Fruit fly (Drosophila melanogaster) whole organism, prepupa: ENCODE results near the gene CG13894.

ENCODE experiments used
- Blimp-1 ChIP-seq: fragments of 200-800 bp; sonication (Bioruptor generic); optimal IDR thresholded peaks from 3 replicates; lab custom pipeline; 2017; ENCODE audit warnings: missing biosample characterization, missing genetic modification characterization, mild to moderate bottlenecking, moderate library complexity, missing genetic modification reagents
- CG10631 ChIP-seq: fragments of 200-800 bp; sonication (Bioruptor generic); optimal IDR thresholded peaks from 2 replicates; lab custom pipeline; 2016; ENCODE audit warnings: missing biosample characterization, missing genetic modification characterization
- CG11294 ChIP-seq: fragments of 200-800 bp; sonication (Bioruptor generic); IDR thresholded peaks from 2 replicates; pipeline ENCODE4 v1.3.6; 2022; ENCODE audit warnings: missing biosample characterization, missing genetic modification characterization
- CG11762 ChIP-seq: fragments of 200-800 bp; sonication (Bioruptor generic); optimal IDR thresholded peaks from 3 replicates; lab custom pipeline; 2016; ENCODE audit warnings: missing biosample characterization, missing genetic modification characterization; ENCODE audit not compliant: insufficient read depth
- CG11902 ChIP-seq: fragments of 200-800 bp; sonication (Bioruptor generic); optimal IDR thresholded peaks from 3 replicates; lab custom pipeline; 2016; ENCODE audit warnings: missing biosample characterization, missing genetic modification characterization
- CG1621 ChIP-seq: fragments of 200-800 bp; sonication (Bioruptor generic); optimal IDR thresholded peaks from 3 replicates; lab custom pipeline; 2018; ENCODE audit warnings: missing biosample characterization, mild to moderate bottlenecking, missing genetic modification characterization
- CG3032 ChIP-seq: fragments of 200-800 bp; optimal IDR thresholded peaks from 2 replicates; lab custom pipeline; 2019; ENCODE audit warnings: missing biosample characterization, mild to moderate bottlenecking, missing genetic modification characterization, moderate library complexity
- CG31627 ChIP-seq: fragments of 200-800 bp; sonication (Bioruptor generic); optimal IDR thresholded peaks from 3 replicates; lab custom pipeline; 2016; ENCODE audit warnings: missing biosample characterization, missing genetic modification characterization
- CG32006 ChIP-seq: fragments of 200-800 bp; sonication (Bioruptor generic); optimal IDR thresholded peaks from 3 replicates; lab custom pipeline; 2017; ENCODE audit warnings: missing biosample characterization, mild to moderate bottlenecking, missing genetic modification characterization
- CG34406 ChIP-seq: fragments of 200-800 bp; sonication (Bioruptor generic); optimal IDR thresholded peaks from 3 replicates; lab custom pipeline; 2016; ENCODE audit warnings: missing biosample characterization, missing genetic modification characterization
- CG3919 ChIP-seq: fragments of 200-800 bp; sonication (Bioruptor generic); optimal IDR thresholded peaks from 3 replicates; lab custom pipeline; 2016; ENCODE audit warnings: missing biosample characterization, missing genetic modification characterization
- CG4318 ChIP-seq: fragments of 200-800 bp; sonication (Bioruptor generic); optimal IDR thresholded peaks from 3 replicates; lab custom pipeline; 2017; ENCODE audit warnings: missing biosample characterization, mild to moderate bottlenecking, missing genetic modification characterization
- CG6163 ChIP-seq: fragments of 200-800 bp; sonication (Bioruptor generic); IDR thresholded peaks from 3 replicates; pipeline ENCODE4 v1.3.6; 2022; ENCODE audit warnings: missing biosample characterization, missing genetic modification characterization
- CG6276 ChIP-seq: fragments of 200-800 bp; sonication (Bioruptor generic); optimal IDR thresholded peaks from 2 replicates; lab custom pipeline; 2017; ENCODE audit warnings: missing biosample characterization, mild to moderate bottlenecking, missing genetic modification characterization
- CG6792 ChIP-seq: fragments of 200-800 bp; sonication (Bioruptor generic); optimal IDR thresholded peaks from 3 replicates; lab custom pipeline; 2016; ENCODE audit warnings: missing biosample characterization, missing genetic modification characterization
- CG6808 ChIP-seq: fragments of 200-800 bp; sonication (Bioruptor generic); optimal IDR thresholded peaks from 3 replicates; lab custom pipeline; 2017; ENCODE audit warnings: missing biosample characterization, missing genetic modification characterization, mild to moderate bottlenecking, moderate library complexity, missing genetic modification reagents
- CG6854 ChIP-seq: fragments of 200-800 bp; sonication (Bioruptor generic); optimal IDR thresholded peaks from 2 replicates; lab custom pipeline; 2017; ENCODE audit warnings: missing biosample characterization, mild to moderate bottlenecking, missing genetic modification characterization
- CG7368 ChIP-seq: fragments of 200-800 bp; sonication (Bioruptor generic); optimal IDR thresholded peaks from 3 replicates; lab custom pipeline; 2016; ENCODE audit warnings: missing biosample characterization, missing genetic modification characterization
- CG8119 ChIP-seq: fragments of 200-800 bp; sonication (Bioruptor generic); IDR thresholded peaks from 3 replicates; pipeline ENCODE4 v1.3.6; 2022; ENCODE audit warnings: missing biosample characterization, missing genetic modification characterization
- CG8632 ChIP-seq: fragments of 200-800 bp; sonication (Bioruptor generic); optimal IDR thresholded peaks from 3 replicates; lab custom pipeline; 2016; ENCODE audit warnings: missing biosample characterization, missing genetic modification characterization
- CG9139 ChIP-seq: fragments of 200-800 bp; sonication (Bioruptor generic); optimal IDR thresholded peaks from 3 replicates; lab custom pipeline; 2017; ENCODE audit warnings: missing biosample characterization, mild to moderate bottlenecking, missing genetic modification characterization
- Eip75B ChIP-seq: fragments of 200-800 bp; sonication (Bioruptor generic); optimal IDR thresholded peaks from 3 replicates; lab custom pipeline; 2016; ENCODE audit warnings: missing biosample characterization, missing genetic modification characterization
- Eip78C ChIP-seq: fragments of 200-800 bp; sonication (Bioruptor generic); peaks from one replicate; lab custom pipeline; 2016; ENCODE audit warnings: missing biosample characterization, missing genetic modification characterization
- Eip93F ChIP-seq: fragments of 200-800 bp; sonication (Bioruptor generic); optimal IDR thresholded peaks from 2 replicates; lab custom pipeline; 2016; ENCODE audit warnings: missing biosample characterization, mild to moderate bottlenecking, missing genetic modification characterization
- Hr38 ChIP-seq: sonication (Bioruptor generic); optimal IDR thresholded peaks from 2 replicates; lab custom pipeline; 2016; ENCODE audit warnings: missing biosample characterization, missing genetic modification characterization
- Hr39 ChIP-seq: fragments of 200-800 bp; sonication (Bioruptor generic); optimal IDR thresholded peaks from 2 replicates; lab custom pipeline; 2016; ENCODE audit warnings: missing biosample characterization, missing genetic modification characterization
- Hr4 ChIP-seq: fragments of 200-800 bp; sonication (Bioruptor generic); optimal IDR thresholded peaks from 3 replicates; lab custom pipeline; 2016; ENCODE audit warnings: missing biosample characterization, missing genetic modification characterization
- Lpt ChIP-seq: fragments of 200-800 bp; sonication (Bioruptor generic); optimal IDR thresholded peaks from 3 replicates; lab custom pipeline; 2016; ENCODE audit warnings: missing biosample characterization, missing genetic modification characterization
- Met ChIP-seq: fragments of 200-800 bp; sonication (Bioruptor generic); optimal IDR thresholded peaks from 3 replicates; lab custom pipeline; 2016; ENCODE audit warnings: missing biosample characterization, missing genetic modification characterization
- OdsH ChIP-seq: fragments of 200-800 bp; sonication (Bioruptor generic); optimal IDR thresholded peaks from 3 replicates; lab custom pipeline; 2016; ENCODE audit warnings: missing biosample characterization, missing genetic modification characterization
- Smox ChIP-seq: fragments of 200-800 bp; sonication (Bioruptor generic); optimal IDR thresholded peaks from 3 replicates; lab custom pipeline; 2016; ENCODE audit warnings: missing biosample characterization, missing genetic modification characterization
- Sox102F ChIP-seq: fragments of 200-800 bp; sonication (Bioruptor generic); optimal IDR thresholded peaks from 2 replicates; lab custom pipeline; 2016; ENCODE audit warnings: missing biosample characterization, mild to moderate bottlenecking, missing genetic modification characterization
- achi ChIP-seq: fragments of 200-800 bp; sonication (Bioruptor generic); optimal IDR thresholded peaks from 3 replicates; lab custom pipeline; 2016; ENCODE audit warnings: missing biosample characterization, missing genetic modification characterization
- acj6 ChIP-seq: fragments of 200-800 bp; sonication (Bioruptor generic); optimal IDR thresholded peaks from 3 replicates; lab custom pipeline; 2016; ENCODE audit warnings: missing biosample characterization, missing genetic modification characterization
- dac ChIP-seq: fragments of 200-800 bp; sonication (Bioruptor generic); optimal IDR thresholded peaks from 2 replicates; lab custom pipeline; 2017; ENCODE audit warnings: missing biosample characterization, mild to moderate bottlenecking, missing genetic modification characterization
- dsx ChIP-seq: fragments of 200-800 bp; optimal IDR thresholded peaks from 3 replicates; lab custom pipeline; 2019; ENCODE audit warnings: missing biosample characterization, mild to moderate bottlenecking, missing genetic modification characterization, moderate library complexity; ENCODE audit not compliant: poor library complexity, severe bottlenecking
- eg ChIP-seq: fragments of 200-800 bp; sonication (Bioruptor generic); IDR thresholded peaks from 3 replicates; pipeline ENCODE4 v1.3.6; 2022; ENCODE audit warnings: missing biosample characterization, missing genetic modification characterization
- esn ChIP-seq: fragments of 200-800 bp; sonication (Bioruptor generic); optimal IDR thresholded peaks from 2 replicates; lab custom pipeline; 2016; ENCODE audit warnings: missing biosample characterization, mild to moderate bottlenecking, missing genetic modification characterization, moderate library complexity
- fd59A ChIP-seq: fragments of 200-800 bp; sonication (Bioruptor generic); optimal IDR thresholded peaks from 2 replicates; lab custom pipeline; 2017; ENCODE audit warnings: missing biosample characterization, mild to moderate bottlenecking, missing genetic modification characterization, missing genetic modification reagents
- fd85E ChIP-seq: fragments of 200-800 bp; sonication (Bioruptor generic); optimal IDR thresholded peaks from 3 replicates; lab custom pipeline; 2016; ENCODE audit warnings: missing biosample characterization, missing genetic modification characterization
- fkh ChIP-seq: fragments of 200-800 bp; sonication (Bioruptor generic); optimal IDR thresholded peaks from 3 replicates; lab custom pipeline; 2017; ENCODE audit warnings: missing biosample characterization, mild to moderate bottlenecking, missing genetic modification characterization, moderate library complexity
- lz ChIP-seq: fragments of 200-800 bp; sonication (Bioruptor generic); optimal IDR thresholded peaks from 3 replicates; lab custom pipeline; 2016; ENCODE audit warnings: missing biosample characterization, missing genetic modification characterization
- net ChIP-seq: fragments of 200-800 bp; sonication (Bioruptor generic); optimal IDR thresholded peaks from 3 replicates; lab custom pipeline; 2016; ENCODE audit warnings: missing biosample characterization, missing genetic modification characterization
- pdm3 ChIP-seq: fragments of 200-800 bp; sonication (Bioruptor generic); optimal IDR thresholded peaks from 3 replicates; lab custom pipeline; 2016; ENCODE audit warnings: missing biosample characterization, missing genetic modification characterization
- salr ChIP-seq, 2 experiments: fragments of 200-800 bp; sonication (Bioruptor generic); optimal IDR thresholded peaks; 3 replicates each; lab custom pipeline; 2016 to 2018; ENCODE audit warnings: missing biosample characterization in 2 of 2, missing genetic modification characterization in 2 of 2, mild to moderate bottlenecking in 1 of 2
- ss ChIP-seq, 2 experiments: fragments of 200-800 bp; sonication (Bioruptor generic); optimal IDR thresholded peaks; 2 replicates in 1 of 2; 3 replicates in 1 of 2; lab custom pipeline; 2017 to 2018; ENCODE audit warnings: mild to moderate bottlenecking in 2 of 2, missing biosample characterization in 2 of 2, missing genetic modification characterization in 2 of 2, moderate library complexity in 1 of 2
- svp ChIP-seq: fragments of 200-800 bp; sonication (Bioruptor generic); peaks from one replicate; lab custom pipeline; 2016; ENCODE audit warnings: missing biosample characterization, missing genetic modification characterization
- topi ChIP-seq: fragments of 200-800 bp; sonication (Bioruptor generic); optimal IDR thresholded peaks from 3 replicates; lab custom pipeline; 2016; ENCODE audit warnings: missing biosample characterization, missing genetic modification characterization
- vri ChIP-seq: fragments of 200-800 bp; sonication (Bioruptor generic); optimal IDR thresholded peaks from 3 replicates; lab custom pipeline; 2016; ENCODE audit warnings: missing biosample characterization, mild to moderate bottlenecking, missing genetic modification characterization

The CG13894 gene

DNA sequence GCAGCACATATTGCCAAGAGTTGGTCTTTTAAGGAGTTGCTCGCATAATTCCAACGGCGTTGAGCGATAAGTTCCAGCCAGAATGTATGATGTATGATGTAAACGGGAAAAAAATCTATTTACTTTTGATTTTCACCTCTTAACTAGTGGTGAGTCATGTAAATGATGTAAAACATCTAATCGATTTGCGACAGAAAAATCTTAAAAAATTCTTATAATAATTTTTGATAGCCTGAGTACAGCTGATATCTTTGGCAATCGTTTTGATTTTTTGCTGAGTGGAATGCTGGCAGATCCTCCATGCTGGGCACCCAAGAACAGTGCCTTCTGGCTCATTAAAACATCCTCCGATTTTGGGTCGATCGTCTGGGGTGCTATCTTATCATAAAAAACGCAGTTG is 32.4 kb downstream of the CG13894 start (continued):
- TF ChIP-seq Hr4 (GFP tag; lab: Kevin White, UChicago) (no peak), acj6 (GFP tag; lab: Kevin White, UChicago) (no peak), CG32006 (GFP tag; lab: Kevin White, UChicago) (no peak), dac (GFP tag; lab: Kevin White, UChicago) (no peak), CG9139 (GFP tag; lab: Kevin White, UChicago) (no peak), CG6854 (GFP tag; lab: Kevin White, UChicago) (no peak), CG4318 (GFP tag; lab: Kevin White, UChicago) (no peak)

DNA sequence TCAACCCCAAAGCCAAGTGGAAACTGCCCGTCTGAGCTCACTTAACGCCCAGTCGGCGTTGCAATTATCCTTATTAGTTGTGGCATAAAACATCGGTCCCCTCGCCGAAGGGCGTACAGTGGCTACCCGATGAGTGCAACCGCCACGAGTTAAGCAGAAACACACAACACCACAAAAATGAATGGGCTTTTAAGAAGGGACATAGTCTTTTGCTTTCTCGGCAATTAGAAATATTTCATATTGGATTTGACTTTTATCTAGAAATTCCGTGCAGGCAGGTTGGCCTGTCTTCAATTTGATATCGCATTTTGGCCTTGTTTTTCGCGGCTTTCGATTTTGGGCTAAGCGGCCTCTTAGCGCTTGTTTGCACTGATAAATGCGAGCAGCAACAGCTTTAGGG is 35.1 kb downstream of the CG13894 start:
- TF ChIP-seq Eip78C (GFP tag; lab: Kevin White, UChicago) (peak; percentile 85), dsx (GFP tag; lab: Kevin White, UChicago) (peak; percentile 48), fd59A (peak; percentile 33), CG6854 (GFP tag; lab: Kevin White, UChicago) (peak; percentile 66), CG34406 (GFP tag; lab: Kevin White, UChicago) (peak; percentile 47), esn (peak; percentile 84), salr (GFP tag; optimal IDR thresholded peaks at IDR 0.05; lab: Kevin White, UChicago) (peak in 1 of 2 experiments; percentile 31), topi (GFP tag; lab: Kevin White, UChicago) (peak; percentile 83), CG6276 (GFP tag; lab: Kevin White, UChicago) (no peak), CG11294 (no peak), svp (GFP tag; lab: Kevin White, UChicago) (peak; percentile 95), Hr38 (GFP tag; lab: Kevin White, UChicago) (no peak), Hr39 (GFP tag; lab: Kevin White, UChicago) (peak; percentile 88), CG1621 (tag; lab: Kevin White, UChicago) (no peak), Blimp-1 (GFP tag; lab: Kevin White, UChicago) (peak; percentile 63), lz (GFP tag; lab: Kevin White, UChicago) (peak; percentile 80), CG31627 (GFP tag; lab: Kevin White, UChicago) (peak; percentile 87), CG8632 (GFP tag; lab: Kevin White, UChicago) (peak; percentile 49), CG3919 (GFP tag; lab: Kevin White, UChicago) (peak; percentile 68), Met (GFP tag; lab: Kevin White, UChicago) (peak; percentile 87), CG11902 (peak; percentile 77), ss (GFP tag; optimal IDR thresholded peaks at IDR 0.05; lab: Kevin White, UChicago) (peak; percentile 24 to 50), CG10631 (GFP tag; lab: Kevin White, UChicago) (peak; percentile 58), CG8119 (GFP tag; lab: Robert Waterston, UW) (0 out of 3 replicates have a peak, but pooled peaks have one; percentile 33), fd85E (GFP tag; lab: Kevin White, UChicago) (no peak), CG4318 (GFP tag; lab: Kevin White, UChicago) (peak; percentile 7), CG6792 (GFP tag; lab: Kevin White, UChicago) (peak; percentile 74), eg (GFP tag; lab: Robert Waterston, UW) (peak; percentile 60; the same call in 2 of the 3 replicates), Sox102F (peak; percentile 84), Smox (GFP tag; lab: Kevin White, UChicago) (peak; percentile 81), CG11762 (GFP tag; lab: Kevin White, UChicago) (peak; percentile 60), CG3032 (peak; percentile 53), CG6163 (GFP tag; lab: Robert Waterston, UW) (peak; percentile 80), Eip93F (GFP tag; lab: Kevin White, UChicago) (peak; percentile 56), Eip75B (GFP tag; lab: Kevin White, UChicago) (peak; percentile 63), fkh (GFP tag; lab: Kevin White, UChicago) (no peak), CG9139 (GFP tag; lab: Kevin White, UChicago) (no peak), Lpt (GFP tag; lab: Kevin White, UChicago) (no peak), OdsH (peak; percentile 66), achi (GFP tag; lab: Kevin White, UChicago) (peak; percentile 54), CG6808 (peak; percentile 38), net (GFP tag; lab: Kevin White, UChicago) (peak; percentile 43), acj6 (GFP tag; lab: Kevin White, UChicago) (peak; percentile 70), pdm3 (GFP tag; lab: Kevin White, UChicago) (peak; percentile 63), CG7368 (GFP tag; lab: Kevin White, UChicago) (peak; percentile 48), dac (GFP tag; lab: Kevin White, UChicago) (no peak), vri (GFP tag; lab: Kevin White, UChicago) (peak; percentile 80)
